Worm (Caenorhabditis elegans) whole organism, young adult: ENCODE measurements around the gene gcn-1.

Source experiments
- B0019.2 ChIP-seq: fragments of 200-800 bp; sonication (Bioruptor generic); conservative IDR thresholded peaks from 2 replicates; pipeline ENCODE4 v1.3.6; 2022; ENCODE audit warnings: missing genetic modification reagents, missing genetic modification characterization, missing compliant biosample characterization
- B0261.1 ChIP-seq: sonication (generic microtip); optimal IDR thresholded peaks from 2 replicates; lab custom pipeline; 2016; ENCODE audit warnings: mild to moderate bottlenecking, missing genetic modification characterization, moderate library complexity, missing compliant biosample characterization
- C06A6.2 ChIP-seq: fragments of 200-800 bp; sonication (Bioruptor generic); conservative IDR thresholded peaks from 2 replicates; pipeline ENCODE4 v1.3.6; 2022; ENCODE audit warnings: missing genetic modification characterization, missing compliant biosample characterization
- D2030.7 ChIP-seq: fragments of 200-800 bp; sonication (Bioruptor generic); IDR thresholded peaks from 2 replicates; pipeline ENCODE4 v1.3.6; 2022; ENCODE audit warnings: missing genetic modification reagents, missing genetic modification characterization, missing compliant biosample characterization
- F37B4.10 ChIP-seq: fragments of 200-800 bp; sonication (Bioruptor generic); IDR thresholded peaks from 2 replicates; pipeline ENCODE4 v1.3.6; 2022; ENCODE audit warnings: missing genetic modification characterization, missing compliant biosample characterization
- K12H6.12 ChIP-seq: fragments of 200-800 bp; sonication (Bioruptor generic); optimal IDR thresholded peaks from 2 replicates; lab custom pipeline; 2018; ENCODE audit warnings: mild to moderate bottlenecking, missing genetic modification characterization, missing compliant biosample characterization
- T07F8.4 ChIP-seq: sonication (generic microtip); optimal IDR thresholded peaks from 2 replicates; lab custom pipeline; 2016; ENCODE audit warnings: mild to moderate bottlenecking, missing genetic modification characterization, moderate library complexity, missing compliant biosample characterization
- T26A5.8 ChIP-seq: sonication (generic microtip); optimal IDR thresholded peaks from 2 replicates; lab custom pipeline; 2016; ENCODE audit warnings: missing genetic modification characterization, missing compliant biosample characterization
- Y56A3A.18 ChIP-seq: fragments of 200-800 bp; sonication (Bioruptor generic); IDR thresholded peaks from 2 replicates; pipeline ENCODE4 v1.3.6; 2022; ENCODE audit warnings: missing genetic modification reagents, missing genetic modification characterization, missing compliant biosample characterization
- Y67H2A.10 ChIP-seq: fragments of 200-800 bp; sonication (Bioruptor generic); conservative IDR thresholded peaks from 2 replicates; pipeline ENCODE4 v1.3.6; 2022; ENCODE audit warnings: missing genetic modification reagents, missing genetic modification characterization, missing compliant biosample characterization
- aptf-3 ChIP-seq: fragments of 200-800 bp; sonication (Bioruptor generic); IDR thresholded peaks from 2 replicates; pipeline ENCODE4 v1.3.6; 2022; ENCODE audit warnings: missing genetic modification characterization, missing compliant biosample characterization
- attf-3 ChIP-seq: fragments of 200-800 bp; sonication (Bioruptor generic); conservative IDR thresholded peaks from 2 replicates; pipeline ENCODE4 v1.3.6; 2022; ENCODE audit warnings: missing genetic modification reagents, missing genetic modification characterization, missing compliant biosample characterization
- ceh-40 ChIP-seq: fragments of 200-800 bp; sonication (Bioruptor generic); IDR thresholded peaks from 2 replicates; pipeline ENCODE4 v1.3.6; 2022; ENCODE audit warnings: missing genetic modification characterization, missing compliant biosample characterization
- ceh-79 ChIP-seq: sonication (generic microtip); optimal IDR thresholded peaks from 2 replicates; lab custom pipeline; 2017; ENCODE audit warnings: mild to moderate bottlenecking, missing genetic modification characterization, missing compliant biosample characterization
- chd-7 ChIP-seq: sonication (generic microtip); optimal IDR thresholded peaks from 2 replicates; lab custom pipeline; 2016; ENCODE audit warnings: mild to moderate bottlenecking, missing genetic modification characterization, moderate library complexity, missing compliant biosample characterization
- dox-1 ChIP-seq: fragments of 200-800 bp; sonication (Bioruptor generic); IDR thresholded peaks from 2 replicates; pipeline ENCODE4 v1.3.6; 2022; ENCODE audit warnings: missing genetic modification reagents, missing genetic modification characterization, missing compliant biosample characterization
- dpl-1 ChIP-seq: fragments of 150-350 bp; optimal IDR thresholded peaks from 2 replicates; lab custom pipeline; 2014; ENCODE audit warnings: missing biosample characterization, missing genetic modification reagents, missing genetic modification characterization
- efl-1 ChIP-seq: fragments of 150-350 bp; optimal IDR thresholded peaks from 2 replicates; lab custom pipeline; 2014; ENCODE audit warnings: missing biosample characterization, missing genetic modification reagents, missing genetic modification characterization
- egl-44 ChIP-seq: fragments of 200-800 bp; sonication (Bioruptor generic); IDR thresholded peaks from 2 replicates; pipeline ENCODE4 v1.3.6; 2022; ENCODE audit warnings: missing genetic modification reagents, missing genetic modification characterization, missing compliant biosample characterization
- egrh-3 ChIP-seq: fragments of 200-800 bp; sonication (Bioruptor generic); IDR thresholded peaks from 2 replicates; pipeline ENCODE4 v1.3.6; 2022; ENCODE audit warnings: missing genetic modification reagents, missing genetic modification characterization, missing compliant biosample characterization
- ekl-4 ChIP-seq: fragments of 200-800 bp; sonication (Bioruptor generic); IDR thresholded peaks from 2 replicates; pipeline ENCODE4 v1.3.6; 2022; ENCODE audit warnings: missing genetic modification reagents, missing genetic modification characterization, missing compliant biosample characterization
- gei-17 ChIP-seq: fragments of 200-800 bp; sonication (Bioruptor generic); optimal IDR thresholded peaks from 2 replicates; lab custom pipeline; 2018; ENCODE audit warnings: mild to moderate bottlenecking, missing genetic modification characterization, missing compliant biosample characterization
- hmg-1.2 ChIP-seq: fragments of 200-800 bp; sonication (Bioruptor generic); IDR thresholded peaks from 2 replicates; pipeline ENCODE4 v1.3.6; 2022; ENCODE audit warnings: missing genetic modification reagents, missing genetic modification characterization, missing compliant biosample characterization
- hmg-20 ChIP-seq: fragments of 200-800 bp; sonication (Bioruptor generic); IDR thresholded peaks from 2 replicates; pipeline ENCODE4 v1.3.6; 2022; ENCODE audit warnings: missing genetic modification reagents, missing genetic modification characterization, missing compliant biosample characterization
- hsf-1 ChIP-seq: fragments of 200-800 bp; sonication (Bioruptor generic); IDR thresholded peaks from 2 replicates; pipeline ENCODE4 v1.3.6; 2022; ENCODE audit warnings: missing genetic modification reagents, missing genetic modification characterization, missing compliant biosample characterization
- let-607 ChIP-seq, 2 experiments: fragments of 200-800 bp in 1 of 2; sonication (Bioruptor generic) in 1 of 2; sonication (generic microtip) in 1 of 2; optimal IDR thresholded peaks; 2 replicates each; lab custom pipeline; 2016 to 2018; ENCODE audit warnings: mild to moderate bottlenecking in 2 of 2, missing compliant biosample characterization in 2 of 2, missing genetic modification characterization in 2 of 2, moderate library complexity in 2 of 2, missing genotype in 1 of 2
- lin-54 ChIP-seq: fragments of 200-800 bp; sonication (Bioruptor generic); optimal IDR thresholded peaks from 2 replicates; lab custom pipeline; 2018; ENCODE audit warnings: mild to moderate bottlenecking, missing genetic modification characterization, missing compliant biosample characterization
- lir-1 ChIP-seq: fragments of 200-800 bp; sonication (Bioruptor generic); conservative IDR thresholded peaks from 2 replicates; pipeline ENCODE4 v1.3.6; 2022; ENCODE audit warnings: missing genetic modification reagents, missing genetic modification characterization, missing compliant biosample characterization
- lsl-1 ChIP-seq: fragments of 200-800 bp; sonication (Bioruptor generic); optimal IDR thresholded peaks from 2 replicates; lab custom pipeline; 2018; ENCODE audit warnings: mild to moderate bottlenecking, missing genetic modification characterization, moderate library complexity, missing compliant biosample characterization
- madf-8 ChIP-seq: fragments of 200-800 bp; sonication (Bioruptor generic); conservative IDR thresholded peaks from 2 replicates; pipeline ENCODE4 v1.3.6; 2022; ENCODE audit warnings: missing genetic modification reagents, missing genetic modification characterization, missing compliant biosample characterization
- mcd-1 ChIP-seq: fragments of 200-800 bp; sonication (Bioruptor generic); IDR thresholded peaks from 2 replicates; pipeline ENCODE4 v1.3.6; 2022; ENCODE audit warnings: missing genetic modification reagents, missing genetic modification characterization, missing compliant biosample characterization
- nhr-90 ChIP-seq: sonication (generic microtip); optimal IDR thresholded peaks from 2 replicates; lab custom pipeline; 2016; ENCODE audit warnings: missing genotype, mild to moderate bottlenecking, missing genetic modification characterization, missing compliant biosample characterization
- pbrm-1 ChIP-seq: fragments of 200-800 bp; sonication (Bioruptor generic); IDR thresholded peaks from 2 replicates; pipeline ENCODE4 v1.3.6; 2022; ENCODE audit warnings: missing genetic modification reagents, missing genetic modification characterization, missing compliant biosample characterization
- pha-4 ChIP-seq: fragments of 150-350 bp; sonication (generic microtip); optimal IDR thresholded peaks from 2 replicates; lab custom pipeline; 2014; ENCODE audit warnings: missing biosample characterization, missing genetic modification reagents, missing genetic modification characterization
- rpc-1 ChIP-seq, 2 experiments: fragments of 150-350 bp in 1 of 2; sonication (generic microtip) in 1 of 2; optimal IDR thresholded peaks; 2 replicates each; lab custom pipeline; 2014 to 2018; ENCODE audit warnings: missing biosample characterization in 1 of 2, missing genetic modification characterization in 1 of 2, missing genetic modification reagents in 1 of 2, missing genotype in 1 of 2
- sdz-38 ChIP-seq: sonication (generic microtip); optimal IDR thresholded peaks from 2 replicates; lab custom pipeline; 2016; ENCODE audit warnings: missing genotype, missing genetic modification characterization, missing compliant biosample characterization
- snpc-4 ChIP-seq, 5 experiments: fragments of 150-350 bp in 1 of 5; sonication (generic microtip) in 4 of 5; optimal IDR thresholded peaks; 2 replicates each; lab custom pipeline; 2014 to 2018; ENCODE audit warnings: missing genetic modification characterization in 5 of 5, missing biosample characterization in 3 of 5, antibody characterized with exemption in 2 of 5, mild to moderate bottlenecking in 2 of 5, missing compliant biosample characterization in 2 of 5, missing genotype in 2 of 5, moderate library complexity in 2 of 5, missing genetic modification reagents in 1 of 5
- somi-1 ChIP-seq: fragments of 200-800 bp; sonication (Bioruptor generic); optimal IDR thresholded peaks from 2 replicates; lab custom pipeline; 2018; ENCODE audit warnings: mild to moderate bottlenecking, missing genetic modification characterization, missing compliant biosample characterization
- tbx-9 ChIP-seq: sonication (generic microtip); optimal IDR thresholded peaks from 2 replicates; lab custom pipeline; 2016; ENCODE audit warnings: borderline replicate concordance, missing genetic modification characterization, inconsistent platforms, missing compliant biosample characterization
- tlf-1 ChIP-seq: fragments of 200-800 bp; sonication (Bioruptor generic); optimal IDR thresholded peaks from 2 replicates; lab custom pipeline; 2018; ENCODE audit warnings: mild to moderate bottlenecking, missing genetic modification characterization, missing compliant biosample characterization
- unc-130 ChIP-seq: sonication (generic microtip); optimal IDR thresholded peaks from 2 replicates; lab custom pipeline; 2016; ENCODE audit warnings: missing genetic modification reagents, missing genetic modification characterization, missing compliant biosample characterization
- zfh-2 ChIP-seq: fragments of 200-800 bp; sonication (Bioruptor generic); conservative IDR thresholded peaks from 2 replicates; pipeline ENCODE4 v1.3.6; 2022; ENCODE audit warnings: missing genetic modification reagents, missing genetic modification characterization, missing compliant biosample characterization
- zim-3 ChIP-seq: sonication (generic microtip); optimal IDR thresholded peaks from 2 replicates; lab custom pipeline; 2017; ENCODE audit warnings: mild to moderate bottlenecking, missing genetic modification characterization, moderate library complexity, missing compliant biosample characterization
- ztf-18 ChIP-seq: sonication (generic microtip); optimal IDR thresholded peaks from 2 replicates; lab custom pipeline; 2016; ENCODE audit warnings: missing genotype, mild to moderate bottlenecking, missing genetic modification characterization, missing compliant biosample characterization
- ztf-22 ChIP-seq: fragments of 200-800 bp; sonication (Bioruptor generic); optimal IDR thresholded peaks from 2 replicates; lab custom pipeline; 2018; ENCODE audit warnings: mild to moderate bottlenecking, missing genetic modification characterization, moderate library complexity, missing compliant biosample characterization
- ztf-26 ChIP-seq: sonication (generic microtip); optimal IDR thresholded peaks from 2 replicates; lab custom pipeline; 2017; ENCODE audit warnings: missing genetic modification characterization, missing compliant biosample characterization

Gene gcn-1

DNA sequence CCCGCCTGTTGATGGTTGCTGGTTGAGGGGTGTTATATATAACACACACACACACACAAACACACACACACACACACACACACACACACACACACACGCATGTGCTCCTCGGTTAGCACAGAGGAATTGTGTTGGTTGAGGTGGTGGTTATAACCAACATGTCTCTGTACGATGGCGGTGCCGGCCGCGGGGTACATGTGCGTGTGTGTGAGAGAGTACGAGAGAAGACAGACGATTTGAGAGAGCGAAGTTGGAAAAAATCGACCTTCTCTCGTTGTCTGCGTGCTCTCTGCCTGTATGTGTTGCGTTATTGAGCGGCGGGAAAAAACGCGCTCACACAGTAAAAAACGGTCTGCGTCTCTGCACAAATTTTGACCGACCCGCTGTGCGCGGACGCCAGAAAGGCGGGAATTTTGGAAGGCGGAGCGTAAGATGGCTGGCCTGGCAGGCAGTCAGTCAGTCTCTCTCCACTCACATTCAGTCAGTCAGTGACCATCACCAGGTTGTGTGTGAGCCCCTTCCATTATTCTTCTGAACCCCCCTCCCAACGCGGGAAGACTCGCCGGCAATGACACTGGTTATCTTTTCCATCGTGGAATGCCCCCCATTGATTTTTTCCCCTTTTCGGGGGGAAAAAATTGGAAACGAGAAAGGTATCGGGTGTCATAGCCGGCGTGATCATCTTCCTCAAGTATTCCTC lies 20.3 kb downstream of the gcn-1 start (continued):
- TF ChIP-seq T26A5.8 (tag; lab: Kevin White, UChicago) = no peak
- no peak for TF ChIP-seq zim-3 (tag; lab: Kevin White, UChicago)
- TF ChIP-seq ceh-40 (GFP tag; lab: Robert Waterston, UW) = no peak
- TF ChIP-seq hmg-1.2 (GFP tag; lab: Robert Waterston, UW) = peak; percentile 86
- TF ChIP-seq pha-4 (tag; lab: Kevin White, UChicago) = no peak
- peak; percentile 63 for TF ChIP-seq egrh-3
- peak; percentile 61 for TF ChIP-seq lin-54
- TF ChIP-seq C06A6.2 = peak; percentile 36
- TF ChIP-seq efl-1 (GFP tag; lab: Kevin White, UChicago) = peak; percentile 85
- TF ChIP-seq nhr-90 (tag; lab: Kevin White, UChicago) = peak; percentile 79
- TF ChIP-seq ztf-18 = peak; percentile 54
- TF ChIP-seq aptf-3 (GFP tag; lab: Robert Waterston, UW) = no peak
- TF ChIP-seq pbrm-1 = peak; percentile 58; the same call in 1 of the 2 replicates
- peak; percentile 84 for TF ChIP-seq D2030.7 (GFP tag; lab: Robert Waterston, UW)
- peak; percentile 90 for TF ChIP-seq lir-1 (GFP tag; lab: Robert Waterston, UW)
- TF ChIP-seq Y56A3A.18 (GFP tag; lab: Robert Waterston, UW) = peak; percentile 50; the same call in 1 of the 2 replicates
- no peak for TF ChIP-seq T07F8.4
- peak; percentile 61 for TF ChIP-seq mcd-1 (GFP tag; lab: Robert Waterston, UW)
- TF ChIP-seq K12H6.12 (tag; lab: Kevin White, UChicago) = peak; percentile 90
- peak; percentile 47 for TF ChIP-seq chd-7 (tag; lab: Kevin White, UChicago)
- TF ChIP-seq F37B4.10 (GFP tag; lab: Robert Waterston, UW) = no peak
- TF ChIP-seq B0019.2 (GFP tag; lab: Robert Waterston, UW) = no peak; the same call in 1 of the 2 replicates
- TF ChIP-seq lsl-1 (GFP tag; lab: Kevin White, UChicago) = peak; percentile 45
- TF ChIP-seq rpc-1 (optimal IDR thresholded peaks at IDR 0.05; lab: Kevin White, UChicago) = no peak
- TF ChIP-seq rpc-1 (tag; optimal IDR thresholded peaks at IDR 0.05; lab: Kevin White, UChicago) = no peak
- TF ChIP-seq hmg-20 = no peak
- peak; percentile 59; the same call in 1 of the 2 replicates for TF ChIP-seq egl-44 (GFP tag; lab: Robert Waterston, UW)
- TF ChIP-seq zfh-2 (GFP tag; lab: Robert Waterston, UW) = peak; percentile 96
- TF ChIP-seq attf-3 (GFP tag; lab: Robert Waterston, UW) = no peak; the same call in 1 of the 2 replicates
- TF ChIP-seq ztf-22 = peak; percentile 63
- no peak for TF ChIP-seq B0261.1 (tag; lab: Kevin White, UChicago)
- TF ChIP-seq ceh-79 (tag; lab: Kevin White, UChicago) = no peak
- TF ChIP-seq gei-17 = peak; percentile 27
- peak; percentile 6 for TF ChIP-seq snpc-4 (GFP tag; optimal IDR thresholded peaks at IDR 0.05; lab: Kevin White, UChicago)
- TF ChIP-seq snpc-4 (tag; optimal IDR thresholded peaks at IDR 0.05; lab: Kevin White, UChicago) = peak in 2 of 4 experiments; percentile 43 to 63
- peak; percentile 66; the same call in 1 of the 2 replicates for TF ChIP-seq Y67H2A.10 (GFP tag; lab: Robert Waterston, UW)
- TF ChIP-seq dpl-1 (GFP tag; lab: Kevin White, UChicago) = peak; percentile 58
- TF ChIP-seq ztf-26 (tag; lab: Kevin White, UChicago) = peak; percentile 19
- no peak for TF ChIP-seq tbx-9 (tag; lab: Kevin White, UChicago)
- peak; percentile 54; the same call in 1 of the 2 replicates for TF ChIP-seq ekl-4 (GFP tag; lab: Robert Waterston, UW)
- TF ChIP-seq tlf-1 (GFP tag; lab: Kevin White, UChicago) = peak; percentile 36
- peak; percentile 85 for TF ChIP-seq dox-1 (GFP tag; lab: Robert Waterston, UW)
- TF ChIP-seq madf-8 (GFP tag; lab: Robert Waterston, UW) = peak; percentile 80
- TF ChIP-seq let-607 (tag; optimal IDR thresholded peaks at IDR 0.05; lab: Kevin White, UChicago) = peak; percentile 66 to 68
- TF ChIP-seq hsf-1 (GFP tag; lab: Robert Waterston, UW) = peak; percentile 55; the same call in 1 of the 2 replicates
- TF ChIP-seq sdz-38 (tag; lab: Kevin White, UChicago) = no peak
- peak; percentile 69 for TF ChIP-seq somi-1
- TF ChIP-seq unc-130 = peak; percentile 23
